Worm (Caenorhabditis elegans) whole organism, L4 larva: ENCODE results near the gene lin-36.

Experiments
- ces-1 ChIP-seq: fragments of 150-350 bp; sonication (generic microtip); optimal IDR thresholded peaks from 4 replicates; lab custom pipeline; 2014; ENCODE audit warnings: missing biosample characterization, missing genetic modification reagents, missing genetic modification characterization
- daf-12 ChIP-seq: fragments of 150-350 bp; optimal IDR thresholded peaks from 2 replicates; lab custom pipeline; 2014; ENCODE audit warnings: missing biosample characterization, missing genetic modification reagents, missing genetic modification characterization
- hlh-11 ChIP-seq: fragments of 200-800 bp; sonication (Bioruptor generic); optimal IDR thresholded peaks from 2 replicates; lab custom pipeline; 2018; ENCODE audit warnings: mild to moderate bottlenecking, missing genetic modification characterization, missing compliant biosample characterization
- mdl-1 ChIP-seq, 2 experiments: fragments of 150-350 bp in 1 of 2; sonication (generic microtip) in 1 of 2; optimal IDR thresholded peaks; 2 replicates each; lab custom pipeline; 2014 to 2017; ENCODE audit warnings: missing biosample characterization in 2 of 2, missing genetic modification characterization in 2 of 2
- mxl-3 ChIP-seq: fragments of 200-800 bp; sonication (Bioruptor generic); optimal IDR thresholded peaks from 2 replicates; lab custom pipeline; 2018; ENCODE audit warnings: mild to moderate bottlenecking, missing genetic modification characterization, missing compliant biosample characterization
- nhr-10 ChIP-seq: fragments of 150-350 bp; optimal IDR thresholded peaks from 2 replicates; lab custom pipeline; 2014; ENCODE audit warnings: missing biosample characterization, missing genetic modification characterization
- nhr-11 ChIP-seq: fragments of 150-350 bp; optimal IDR thresholded peaks from 2 replicates; lab custom pipeline; 2014; ENCODE audit warnings: missing biosample characterization, missing genetic modification characterization
- nhr-237 ChIP-seq: sonication (generic microtip); optimal IDR thresholded peaks from 2 replicates; lab custom pipeline; 2017; ENCODE audit warnings: missing biosample characterization, missing genetic modification characterization
- snpc-1.2 ChIP-seq: fragments of 200-800 bp; sonication (Bioruptor generic); IDR thresholded peaks from 2 replicates; pipeline ENCODE4 v1.3.6; 2022; ENCODE audit warnings: missing genetic modification reagents, missing genetic modification characterization, missing compliant biosample characterization
- ztf-11 ChIP-seq: fragments of 150-350 bp; optimal IDR thresholded peaks from 2 replicates; lab custom pipeline; 2014; ENCODE audit warnings: missing biosample characterization, missing genetic modification characterization

ce11 chrIII:8029487-8029886 is 8.8 kb upstream of the lin-36 start, which contains the start of gene F44B9.8:
- TF ChIP-seq nhr-237 (tag; lab: Kevin White, UChicago) (no peak), nhr-11 (tag; lab: Kevin White, UChicago) (no peak), nhr-10 (no peak), hlh-11 (tag; lab: Kevin White, UChicago) (no peak), snpc-1.2 (GFP tag; lab: Robert Waterston, UW) (no peak), daf-12 (no peak), mdl-1 (tag; optimal IDR thresholded peaks at IDR 0.05; lab: Kevin White, UChicago) (no peak), ces-1 (GFP tag; lab: Kevin White, UChicago) (no peak), ztf-11 (tag; lab: Kevin White, UChicago) (no peak), mxl-3 (GFP tag; lab: Kevin White, UChicago) (no peak)
